Fruit fly (Drosophila melanogaster): ENCODE measurements around the gene CG3225.

Gene CG3225

dm6 chr2L:4818056-4818455 is at the start of gene CG3225:
CG3225 (minus strand) TSS chr2L:4818245.
- TF ChIP-seq pan (optimal IDR thresholded peaks at IDR 0.05) (no peak), usp (GFP tag; optimal IDR thresholded peaks at IDR 0.05) (no peak), EcR (GFP tag; optimal IDR thresholded peaks at IDR 0.05) (no peak), CG8478 (optimal IDR thresholded peaks at IDR 0.05) (no peak), psq (optimal IDR thresholded peaks at IDR 0.05) (no peak), Dll (optimal IDR thresholded peaks at IDR 0.05) (no peak)

dm6 chr2L:4865400-4865799 is 47.4 kb upstream of the CG3225 start:
- no peak for TF ChIP-seq psq (optimal IDR thresholded peaks at IDR 0.05)
- no peak for TF ChIP-seq usp (GFP tag; optimal IDR thresholded peaks at IDR 0.05)
- no peak for TF ChIP-seq EcR (GFP tag; optimal IDR thresholded peaks at IDR 0.05)
- no peak for TF ChIP-seq CG8478 (optimal IDR thresholded peaks at IDR 0.05)
- no peak for TF ChIP-seq pan (optimal IDR thresholded peaks at IDR 0.05)
- TF ChIP-seq Dll (optimal IDR thresholded peaks at IDR 0.05), result no peak

- TF ChIP-seq usp (GFP tag; optimal IDR thresholded peaks at IDR 0.05) (no peak), CG8478 (optimal IDR thresholded peaks at IDR 0.05) (no peak), pan (optimal IDR thresholded peaks at IDR 0.05) (no peak), EcR (GFP tag; optimal IDR thresholded peaks at IDR 0.05) (no peak), psq (optimal IDR thresholded peaks at IDR 0.05) (no peak), Dll (optimal IDR thresholded peaks at IDR 0.05) (no peak)
Measured at dm6 chr2L:4861503-4861902, 43.5 kb upstream of the CG3225 start.

DNA sequence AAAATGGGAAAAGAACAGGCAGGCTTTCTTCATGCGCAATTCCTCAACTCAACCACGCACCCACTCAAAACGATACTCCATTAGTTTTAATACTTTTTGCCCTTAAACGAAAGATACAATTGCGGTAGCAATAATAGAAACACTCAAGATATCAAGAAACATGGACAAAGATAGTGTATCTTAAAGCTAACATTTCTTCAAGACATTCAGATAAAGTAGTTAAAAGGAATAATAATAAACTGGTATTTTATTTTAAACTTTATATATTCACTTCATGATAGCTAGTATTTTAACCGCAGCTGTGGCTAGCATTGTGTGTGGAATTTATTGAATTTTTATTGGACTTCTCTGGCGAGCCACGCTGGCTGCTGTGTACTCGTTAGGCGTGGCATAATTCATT is 38.1 kb upstream of the CG3225 start:
- TF ChIP-seq EcR (GFP tag; optimal IDR thresholded peaks at IDR 0.05), result no peak
- TF ChIP-seq usp (GFP tag; optimal IDR thresholded peaks at IDR 0.05), result no peak
- TF ChIP-seq CG8478 (optimal IDR thresholded peaks at IDR 0.05), result no peak
- no peak for TF ChIP-seq psq (optimal IDR thresholded peaks at IDR 0.05)

- TF ChIP-seq usp (GFP tag; optimal IDR thresholded peaks at IDR 0.05), result no peak
- TF ChIP-seq EcR (GFP tag; optimal IDR thresholded peaks at IDR 0.05), result no peak
- no peak for TF ChIP-seq CG8478 (optimal IDR thresholded peaks at IDR 0.05)
- no peak for TF ChIP-seq pan (optimal IDR thresholded peaks at IDR 0.05)
- TF ChIP-seq Dll (optimal IDR thresholded peaks at IDR 0.05), result no peak
- no peak for TF ChIP-seq psq (optimal IDR thresholded peaks at IDR 0.05)
Measured at dm6 chr2L:4854822-4855221, 36.8 kb upstream of the CG3225 start.

DNA sequence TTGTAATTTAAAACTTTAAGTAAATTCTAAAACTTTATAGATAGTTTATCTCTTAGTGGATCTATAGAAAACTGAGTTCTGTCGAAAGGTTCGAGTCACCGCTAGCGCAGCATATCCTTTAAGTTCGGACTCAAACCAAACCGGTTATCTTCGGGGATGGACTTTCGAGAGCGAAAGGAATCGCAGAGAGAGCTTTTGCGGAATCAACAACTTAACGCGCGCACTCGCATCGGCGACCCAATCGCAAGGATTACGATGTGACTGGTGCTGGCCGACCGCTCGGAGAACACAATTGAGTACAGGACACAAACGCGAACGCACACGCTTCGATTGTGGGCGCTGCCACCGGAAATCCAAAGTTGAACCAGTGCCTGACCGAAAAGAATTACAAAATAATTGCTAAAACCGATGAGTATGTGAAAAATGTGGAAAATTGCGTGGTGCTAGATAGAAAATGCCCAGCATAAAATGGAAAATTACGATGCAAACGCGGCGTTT is 34.6 kb upstream of the CG3225 start, which contains the start of gene smog:
TSS of gene smog (plus strand) at position 260 of the 498 bp plus-strand sequence.
- TF ChIP-seq pan (optimal IDR thresholded peaks at IDR 0.05) (no peak), EcR (GFP tag; optimal IDR thresholded peaks at IDR 0.05) (no peak), CG8478 (optimal IDR thresholded peaks at IDR 0.05) (no peak), psq (optimal IDR thresholded peaks at IDR 0.05) (no peak), Dll (optimal IDR thresholded peaks at IDR 0.05) (no peak), usp (GFP tag; optimal IDR thresholded peaks at IDR 0.05) (no peak)

DNA sequence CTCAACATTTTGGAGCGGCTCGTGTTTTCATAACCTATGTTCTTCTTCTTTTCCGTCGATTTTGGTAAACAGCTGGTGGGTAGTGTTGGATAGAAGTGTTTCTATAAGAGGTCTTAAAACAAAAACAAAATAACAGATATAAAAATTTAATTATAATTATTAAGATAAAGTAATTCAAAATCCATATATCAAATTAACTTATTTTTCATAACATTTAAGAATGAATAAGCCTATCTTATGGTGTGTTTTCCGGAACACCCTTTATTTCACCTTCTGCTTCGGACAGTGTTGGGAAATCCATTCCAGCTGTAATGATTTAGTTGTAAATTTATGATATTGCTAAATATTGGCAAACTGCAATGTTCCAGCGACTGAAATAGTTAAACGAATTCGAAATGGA is 32.3 kb upstream of the CG3225 start, which contains the start of the genes mRpS2 and Mon1:
TSS of gene mRpS2 (minus strand) at position 64 of the 400 bp plus-strand sequence.
TSS of gene Mon1 (plus strand) at position 286 of the 400 bp plus-strand sequence.
- no peak for TF ChIP-seq CG8478 (optimal IDR thresholded peaks at IDR 0.05)
- TF ChIP-seq psq (optimal IDR thresholded peaks at IDR 0.05), result no peak
- TF ChIP-seq usp (GFP tag; optimal IDR thresholded peaks at IDR 0.05), result no peak
- no peak for TF ChIP-seq EcR (GFP tag; optimal IDR thresholded peaks at IDR 0.05)
- no peak for TF ChIP-seq Dll (optimal IDR thresholded peaks at IDR 0.05)
- no peak for TF ChIP-seq pan (optimal IDR thresholded peaks at IDR 0.05)

- TF ChIP-seq CG8478 (optimal IDR thresholded peaks at IDR 0.05), result no peak
- TF ChIP-seq psq (optimal IDR thresholded peaks at IDR 0.05), result no peak
- no peak for TF ChIP-seq EcR (GFP tag; optimal IDR thresholded peaks at IDR 0.05)
- TF ChIP-seq usp (GFP tag; optimal IDR thresholded peaks at IDR 0.05), result no peak
- TF ChIP-seq Dll (optimal IDR thresholded peaks at IDR 0.05), result no peak
Measured at dm6 chr2L:4847191-4847853, 29.3 kb upstream of the CG3225 start, which contains the start of the genes mxt and CG11927. mxt (minus strand) TSS chr2L:4847295. CG11927 (plus strand) TSS chr2L:4847766.

- TF ChIP-seq Dll (optimal IDR thresholded peaks at IDR 0.05), result no peak
- TF ChIP-seq pan (optimal IDR thresholded peaks at IDR 0.05), result no peak
- no peak for TF ChIP-seq usp (GFP tag; optimal IDR thresholded peaks at IDR 0.05)
- TF ChIP-seq EcR (GFP tag; optimal IDR thresholded peaks at IDR 0.05), result no peak
- TF ChIP-seq CG8478 (optimal IDR thresholded peaks at IDR 0.05), result no peak
- no peak for TF ChIP-seq psq (optimal IDR thresholded peaks at IDR 0.05)
Measured at dm6 chr2L:4846629-4847125, 28.6 kb upstream of the CG3225 start.

dm6 chr2L:4838494-4839320 is 20.7 kb upstream of the CG3225 start:
- no peak for TF ChIP-seq Dll (optimal IDR thresholded peaks at IDR 0.05)
- no peak for TF ChIP-seq CG8478 (optimal IDR thresholded peaks at IDR 0.05)
- no peak for TF ChIP-seq pan (optimal IDR thresholded peaks at IDR 0.05)
- no peak for TF ChIP-seq EcR (GFP tag; optimal IDR thresholded peaks at IDR 0.05)
- no peak for TF ChIP-seq usp (GFP tag; optimal IDR thresholded peaks at IDR 0.05)
- TF ChIP-seq psq (optimal IDR thresholded peaks at IDR 0.05), result no peak

dm6 chr2L:4837772-4838397 is 19.8 kb upstream of the CG3225 start, which contains the start of the genes tank and CG12194:
tank (minus strand) TSS chr2L:4837999.
CG12194 (plus strand) TSS chr2L:4838347.
- TF ChIP-seq CG8478 (optimal IDR thresholded peaks at IDR 0.05) (no peak), usp (GFP tag; optimal IDR thresholded peaks at IDR 0.05) (no peak), Dll (optimal IDR thresholded peaks at IDR 0.05) (no peak), EcR (GFP tag; optimal IDR thresholded peaks at IDR 0.05) (no peak), psq (optimal IDR thresholded peaks at IDR 0.05) (no peak), pan (optimal IDR thresholded peaks at IDR 0.05) (no peak)
